Worm (Caenorhabditis elegans): ENCODE data around the gene dhs-20.

- TF ChIP-seq pes-1 (GFP tag; IDR thresholded peaks at IDR 0.05) (no peak), ama-1 (optimal IDR thresholded peaks at IDR 0.05) (no peak), tbx-37 (GFP tag; conservative IDR thresholded peaks at IDR 0.05) (no peak), hnd-1 (tag; optimal IDR thresholded peaks at IDR 0.05) (no peak), F13C5.2 (tag; optimal IDR thresholded peaks at IDR 0.05) (no peak), hmg-4 (GFP tag; optimal IDR thresholded peaks at IDR 0.05) (no peak), tbx-11 (GFP tag; IDR thresholded peaks at IDR 0.05) (no peak), hmbx-1 (tag; optimal IDR thresholded peaks at IDR 0.05) (no peak), ets-7 (tag; optimal IDR thresholded peaks at IDR 0.05) (no peak), ceh-13 (GFP tag; optimal IDR thresholded peaks at IDR 0.05) (no peak), ceh-36 (tag; optimal IDR thresholded peaks at IDR 0.05) (no peak), sea-1 (GFP tag; conservative IDR thresholded peaks at IDR 0.05) (no peak), tra-4 (tag; optimal IDR thresholded peaks at IDR 0.05) (no peak)
Measured at ce11 chrV:11589433-11589832, 14.9 kb downstream of the dhs-20 start, which contains the start of gene srx-82.
